Worm (Caenorhabditis elegans) whole organism, L4 larva: ENCODE measurements around the gene trip-4.
A peak's percentile ranks its signal among the peaks of the same experiment; 100 is the strongest.

ENCODE experiments used
- D1046.2 ChIP-seq: fragments of 200-800 bp; sonication (Bioruptor generic); IDR thresholded peaks from 2 replicates; pipeline ENCODE4 v1.3.6; 2022; ENCODE audit warnings: missing genetic modification characterization, missing compliant biosample characterization
- F10B5.3 ChIP-seq: sonication (generic microtip); optimal IDR thresholded peaks from 2 replicates; lab custom pipeline; 2016; ENCODE audit warnings: mild to moderate bottlenecking, missing genetic modification characterization, missing compliant biosample characterization
- F26F4.8 ChIP-seq: fragments of 200-800 bp; sonication (Bioruptor generic); conservative IDR thresholded peaks from 2 replicates; pipeline ENCODE4 v1.3.6; 2022; ENCODE audit warnings: missing genetic modification characterization, missing compliant biosample characterization
- F37D6.2 ChIP-seq: sonication (generic microtip); optimal IDR thresholded peaks from 2 replicates; lab custom pipeline; 2016; ENCODE audit warnings: mild to moderate bottlenecking, missing genetic modification characterization, missing compliant biosample characterization
- ZK546.5 ChIP-seq, 2 experiments: sonication (generic microtip); optimal IDR thresholded peaks; 2 replicates each; lab custom pipeline; 2017; ENCODE audit warnings: missing biosample characterization in 2 of 2, missing genetic modification characterization in 2 of 2
- aha-1 ChIP-seq: fragments of 150-350 bp; peaks from one replicate; lab custom pipeline; 2014; ENCODE audit warnings: missing biosample characterization, missing genetic modification characterization
- aly-2 ChIP-seq: sonication (generic microtip); optimal IDR thresholded peaks from 2 replicates; lab custom pipeline; 2018; ENCODE audit warnings: missing biosample characterization, missing genetic modification characterization
- arid-1 ChIP-seq: fragments of 200-800 bp; sonication (Bioruptor generic); conservative IDR thresholded peaks from 2 replicates; pipeline ENCODE4 v1.3.6; 2022; ENCODE audit warnings: missing genetic modification reagents, missing genetic modification characterization, missing compliant biosample characterization
- attf-4 ChIP-seq: sonication (generic microtip); optimal IDR thresholded peaks from 3 replicates; lab custom pipeline; 2017; ENCODE audit warnings: missing biosample characterization, missing genetic modification characterization
- ceh-20 ChIP-seq: fragments of 200-800 bp; sonication (Bioruptor generic); IDR thresholded peaks from 2 replicates; pipeline ENCODE4 v1.3.6; 2022; ENCODE audit warnings: missing genetic modification reagents, missing genetic modification characterization, missing compliant biosample characterization
- ceh-62 ChIP-seq: sonication (generic microtip); optimal IDR thresholded peaks from 2 replicates; lab custom pipeline; 2017; ENCODE audit warnings: missing biosample characterization, missing genetic modification characterization
- ctbp-1 ChIP-seq: fragments of 200-800 bp; sonication (Bioruptor generic); IDR thresholded peaks from 2 replicates; pipeline ENCODE4 v1.3.6; 2022; ENCODE audit warnings: missing genetic modification reagents, missing genetic modification characterization, missing compliant biosample characterization
- daf-16 ChIP-seq, 3 experiments: sonication (generic microtip); optimal IDR thresholded peaks; 2 replicates each; lab custom pipeline; 2016 to 2017; ENCODE audit warnings: missing genetic modification characterization in 3 of 3, missing genetic modification reagents in 3 of 3, mild to moderate bottlenecking in 2 of 3, missing compliant biosample characterization in 2 of 3, missing biosample characterization in 1 of 3, moderate library complexity in 1 of 3
- daf-8 ChIP-seq: fragments of 200-800 bp; sonication (Bioruptor generic); IDR thresholded peaks from 2 replicates; pipeline ENCODE4 v1.3.6; 2022; ENCODE audit warnings: missing genetic modification characterization, missing compliant biosample characterization
- dmd-6 ChIP-seq: fragments of 200-800 bp; sonication (Bioruptor generic); IDR thresholded peaks from 2 replicates; pipeline ENCODE4 v1.3.6; 2022; ENCODE audit warnings: missing genetic modification reagents, missing genetic modification characterization, missing compliant biosample characterization
- dve-1 ChIP-seq: sonication (generic microtip); optimal IDR thresholded peaks from 2 replicates; lab custom pipeline; 2017; ENCODE audit warnings: antibody characterized with exemption, mild to moderate bottlenecking, missing genetic modification characterization, missing compliant biosample characterization; ENCODE audit not compliant: insufficient read depth
- egl-43 ChIP-seq: fragments of 200-800 bp; sonication (Bioruptor generic); IDR thresholded peaks from 2 replicates; pipeline ENCODE4 v1.3.6; 2022; ENCODE audit warnings: missing genetic modification reagents, missing genetic modification characterization, missing compliant biosample characterization
- hlh-11 ChIP-seq: fragments of 200-800 bp; sonication (Bioruptor generic); optimal IDR thresholded peaks from 2 replicates; lab custom pipeline; 2018; ENCODE audit warnings: mild to moderate bottlenecking, missing genetic modification characterization, missing compliant biosample characterization
- hlh-30 ChIP-seq: sonication (generic microtip); optimal IDR thresholded peaks from 2 replicates; lab custom pipeline; 2017; ENCODE audit warnings: antibody characterized with exemption, mild to moderate bottlenecking, missing genetic modification characterization, missing compliant biosample characterization; ENCODE audit not compliant: insufficient read depth
- hmg-1.1 ChIP-seq: fragments of 200-800 bp; sonication (Bioruptor generic); IDR thresholded peaks from 2 replicates; pipeline ENCODE4 v1.3.6; 2022; ENCODE audit warnings: missing genetic modification reagents, missing genetic modification characterization, missing compliant biosample characterization
- lin-13 ChIP-seq: fragments of 150-350 bp; optimal IDR thresholded peaks from 2 replicates; lab custom pipeline; 2014; ENCODE audit warnings: missing biosample characterization, missing genetic modification reagents, missing genetic modification characterization
- lin-39 ChIP-seq: fragments of 150-350 bp; optimal IDR thresholded peaks from 2 replicates; lab custom pipeline; 2014; ENCODE audit warnings: missing biosample characterization, missing genetic modification reagents, missing genetic modification characterization
- lir-3 ChIP-seq: sonication (generic microtip); optimal IDR thresholded peaks from 2 replicates; lab custom pipeline; 2016; ENCODE audit warnings: mild to moderate bottlenecking, missing genetic modification characterization, missing compliant biosample characterization
- lsy-2 ChIP-seq, 2 experiments: fragments of 150-350 bp in 1 of 2; sonication (generic microtip) in 1 of 2; optimal IDR thresholded peaks; 2 replicates each; lab custom pipeline; 2014 to 2017; ENCODE audit warnings: missing biosample characterization in 2 of 2, missing genetic modification characterization in 2 of 2
- mdl-1 ChIP-seq, 2 experiments: fragments of 150-350 bp in 1 of 2; sonication (generic microtip) in 1 of 2; optimal IDR thresholded peaks; 2 replicates each; lab custom pipeline; 2014 to 2017; ENCODE audit warnings: missing biosample characterization in 2 of 2, missing genetic modification characterization in 2 of 2
- mdt-29 ChIP-seq: fragments of 200-800 bp; sonication (Bioruptor generic); IDR thresholded peaks from 2 replicates; pipeline ENCODE4 v1.3.6; 2022; ENCODE audit warnings: missing genetic modification reagents, missing genetic modification characterization, missing compliant biosample characterization
- mes-2 ChIP-seq: sonication (generic microtip); optimal IDR thresholded peaks from 2 replicates; lab custom pipeline; 2016; ENCODE audit warnings: missing genotype, mild to moderate bottlenecking, missing genetic modification characterization, missing compliant biosample characterization; ENCODE audit not compliant: poor library complexity, severe bottlenecking
- nhr-28 ChIP-seq: fragments of 150-350 bp; optimal IDR thresholded peaks from 2 replicates; lab custom pipeline; 2014; ENCODE audit warnings: missing biosample characterization, missing genetic modification characterization
- nhr-48 ChIP-seq: sonication (generic microtip); optimal IDR thresholded peaks from 2 replicates; lab custom pipeline; 2016; ENCODE audit warnings: mild to moderate bottlenecking, missing genetic modification characterization, missing compliant biosample characterization
- nhr-77 ChIP-seq: fragments of 150-350 bp; optimal IDR thresholded peaks from 2 replicates; lab custom pipeline; 2014; ENCODE audit warnings: missing biosample characterization, missing genetic modification characterization
- php-3 ChIP-seq: fragments of 200-800 bp; sonication (Bioruptor generic); IDR thresholded peaks from 2 replicates; pipeline ENCODE4 v1.3.6; 2022; ENCODE audit warnings: missing genetic modification reagents, missing genetic modification characterization, missing compliant biosample characterization
- pqm-1 ChIP-seq: sonication (generic microtip); optimal IDR thresholded peaks from 2 replicates; lab custom pipeline; 2017; ENCODE audit warnings: missing biosample characterization, missing genetic modification characterization
- rbr-2 ChIP-seq: sonication (generic microtip); optimal IDR thresholded peaks from 2 replicates; lab custom pipeline; 2016; ENCODE audit warnings: missing genotype, missing genetic modification characterization, missing compliant biosample characterization
- saeg-2 ChIP-seq: fragments of 200-800 bp; sonication (Bioruptor generic); IDR thresholded peaks from 2 replicates; pipeline ENCODE4 v1.3.6; 2022; ENCODE audit warnings: missing genetic modification reagents, missing genetic modification characterization, missing compliant biosample characterization
- set-16 ChIP-seq: fragments of 200-800 bp; sonication (Bioruptor generic); IDR thresholded peaks from 2 replicates; pipeline ENCODE4 v1.3.6; 2022; ENCODE audit warnings: missing genetic modification reagents, missing genetic modification characterization, missing compliant biosample characterization
- snpc-4 ChIP-seq: fragments of 150-350 bp; optimal IDR thresholded peaks from 2 replicates; lab custom pipeline; 2014; ENCODE audit warnings: missing biosample characterization, missing genetic modification characterization
- tra-1 ChIP-seq: fragments of 200-800 bp; sonication (Bioruptor generic); IDR thresholded peaks from 2 replicates; pipeline ENCODE4 v1.3.6; 2022; ENCODE audit warnings: missing genetic modification reagents, missing genetic modification characterization, missing compliant biosample characterization
- unc-62 ChIP-seq, 3 experiments: fragments of 150-350 bp in 1 of 3; sonication (generic microtip); optimal IDR thresholded peaks in 2 of 3; peaks in 1 of 3; 1 replicate in 1 of 3; 2 replicates in 2 of 3; lab custom pipeline; 2014 to 2017; ENCODE audit warnings: missing biosample characterization in 3 of 3, missing genetic modification characterization in 3 of 3, missing genetic modification reagents in 3 of 3, missing genotype in 1 of 3
- ztf-7 ChIP-seq: fragments of 150-350 bp; optimal IDR thresholded peaks from 2 replicates; lab custom pipeline; 2014; ENCODE audit warnings: missing biosample characterization, missing genetic modification characterization

Gene trip-4

DNA sequence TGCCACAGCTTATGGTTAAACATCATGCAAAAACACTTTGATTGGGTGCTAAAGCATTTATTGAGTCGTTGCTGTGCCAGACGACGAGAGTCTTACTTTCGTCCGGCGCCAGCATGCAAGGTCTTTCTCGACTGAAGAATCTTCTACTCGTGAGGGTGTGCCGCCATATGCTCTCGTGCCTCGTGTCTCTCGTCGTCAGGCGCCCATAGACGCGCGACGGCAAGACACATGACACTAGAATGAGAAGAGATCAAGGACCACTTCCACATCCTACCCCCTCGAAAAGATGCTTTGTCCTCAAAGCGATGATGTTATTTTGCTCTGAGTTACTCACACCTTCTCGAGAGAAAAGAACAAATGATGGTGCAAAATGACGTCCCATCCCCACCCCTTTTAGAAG, 3.6 kb downstream of the trip-4 start:
- TF ChIP-seq hlh-11 (peak; percentile 25), arid-1 (0 out of 2 replicates have a peak, but pooled peaks have one; percentile 27), ceh-20 (peak; percentile 75), set-16 (GFP tag; lab: Robert Waterston, UW) (peak; percentile 62), php-3 (0 out of 2 replicates have a peak, but pooled peaks have one; percentile 22), hlh-30 (tag; lab: Kevin White, UChicago) (peak; percentile 53), hmg-1.1 (GFP tag; lab: Robert Waterston, UW) (peak; percentile 57; the same call in 1 of the 2 replicates), egl-43 (0 out of 2 replicates have a peak, but pooled peaks have one; percentile 13), ctbp-1 (peak; percentile 70; the same call in 1 of the 2 replicates), mdl-1 (tag; optimal IDR thresholded peaks at IDR 0.05; lab: Kevin White, UChicago) (peak in 1 of 2 experiments; percentile 28), dmd-6 (GFP tag; lab: Robert Waterston, UW) (peak; percentile 66), F37D6.2 (tag; lab: Kevin White, UChicago) (peak; percentile 49), aha-1 (tag; lab: Kevin White, UChicago) (peak; percentile 96)

- TF ChIP-seq mdt-29 (GFP tag; lab: Robert Waterston, UW): peak; percentile 51; the same call in 1 of the 2 replicates
- peak; percentile 64 for TF ChIP-seq aha-1 (tag; lab: Kevin White, UChicago)
- peak in 1 of 2 experiments; percentile 3 for TF ChIP-seq mdl-1 (tag; optimal IDR thresholded peaks at IDR 0.05; lab: Kevin White, UChicago)
- TF ChIP-seq dmd-6 (GFP tag; lab: Robert Waterston, UW): peak; percentile 59
- peak; percentile 7 for TF ChIP-seq rbr-2 (tag; lab: Kevin White, UChicago)
- peak; percentile 50; the same call in 1 of the 2 replicates for TF ChIP-seq tra-1 (GFP tag; lab: Robert Waterston, UW)
- TF ChIP-seq hlh-30 (tag; lab: Kevin White, UChicago): peak; percentile 15
- peak; percentile 74; the same call in 1 of the 2 replicates for TF ChIP-seq ctbp-1
- peak; percentile 35 for TF ChIP-seq set-16 (GFP tag; lab: Robert Waterston, UW)
- peak; percentile 74; the same call in 1 of the 2 replicates for TF ChIP-seq hmg-1.1 (GFP tag; lab: Robert Waterston, UW)
- peak; percentile 74 for TF ChIP-seq ceh-20
- TF ChIP-seq, all 104 proteins: peak for 11; not testable (repeated sequence) for 93
Observed at ce11 chrII:15043850-15044249, 4.6 kb downstream of the trip-4 start.

ce11 chrII:15058282-15058681, 19.1 kb downstream of the trip-4 start, which contains the start of gene Y53F4B.17:
Gene Y53F4B.17 (plus strand): TSS chrII:15058656.
- TF ChIP-seq mes-2 (tag; lab: Kevin White, UChicago) (no peak), set-16 (GFP tag; lab: Robert Waterston, UW) (peak; percentile 97)

DNA sequence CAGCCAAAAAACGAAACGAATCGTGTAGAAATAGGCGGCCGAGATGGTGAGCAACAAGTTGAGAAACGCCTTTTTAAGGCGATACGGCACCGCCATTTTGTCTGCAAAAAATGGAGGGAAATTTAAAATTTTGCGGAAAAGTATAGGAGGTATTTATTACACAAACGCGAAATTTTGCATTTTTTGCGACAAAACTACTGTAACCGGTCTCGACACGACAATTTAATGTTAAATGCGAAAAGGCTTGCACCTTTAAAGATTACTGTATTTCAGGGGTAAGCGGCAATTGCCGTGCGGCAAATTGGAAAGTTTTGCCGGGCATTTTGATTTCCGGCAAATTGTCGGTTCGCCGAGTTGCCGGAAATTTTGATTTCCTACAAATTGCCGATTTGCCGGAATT, 32.4 kb downstream of the trip-4 start, which contains the start of gene Y53F4B.18:
Gene Y53F4B.18 (minus strand): TSS at position 101 of the 400 bp plus-strand sequence.
- TF ChIP-seq nhr-48 (tag; lab: Kevin White, UChicago): no peak
- no peak for TF ChIP-seq lin-39 (tag; lab: Kevin White, UChicago)
- no peak for TF ChIP-seq lsy-2 (tag; optimal IDR thresholded peaks at IDR 0.05; lab: Kevin White, UChicago)
- no peak for TF ChIP-seq F10B5.3 (tag; lab: Kevin White, UChicago)
- TF ChIP-seq attf-4: no peak

DNA sequence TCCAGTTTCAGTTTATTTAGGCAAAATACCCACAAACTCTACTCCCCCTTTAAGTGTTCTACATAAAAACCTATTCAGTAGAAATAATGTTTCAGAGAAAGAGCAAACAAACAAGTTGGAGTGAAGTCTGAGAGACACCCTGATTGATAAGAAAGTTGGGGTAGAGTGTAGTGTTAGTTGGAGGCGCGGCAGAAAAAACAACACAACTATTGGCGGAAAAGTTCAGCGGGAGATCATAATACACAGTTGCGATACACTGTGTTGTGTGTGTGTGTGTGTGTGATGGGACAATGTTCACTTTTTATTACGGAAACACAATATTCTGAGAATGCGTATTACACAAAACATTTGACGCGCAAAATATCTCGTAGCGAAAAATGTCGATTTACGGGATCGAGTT, 35.6 kb downstream of the trip-4 start:
- TF ChIP-seq dve-1 (tag; lab: Kevin White, UChicago): peak; percentile 63
- peak; percentile 75 for TF ChIP-seq dmd-6 (GFP tag; lab: Robert Waterston, UW)
- no peak for TF ChIP-seq daf-8
- no peak for TF ChIP-seq daf-16 (GFP tag; optimal IDR thresholded peaks at IDR 0.05; lab: Kevin White, UChicago)
- TF ChIP-seq daf-16 (tag; optimal IDR thresholded peaks at IDR 0.05; lab: Kevin White, UChicago): peak; percentile 79
- TF ChIP-seq rbr-2 (tag; lab: Kevin White, UChicago): no peak
- TF ChIP-seq nhr-77 (tag; lab: Kevin White, UChicago): peak; percentile 53
- TF ChIP-seq tra-1 (GFP tag; lab: Robert Waterston, UW): no peak
- TF ChIP-seq ceh-62 (tag; lab: Kevin White, UChicago): no peak
- TF ChIP-seq nhr-28 (tag; lab: Kevin White, UChicago): peak; percentile 95
- 0 out of 2 replicates have a peak, but pooled peaks have one; percentile 44 for TF ChIP-seq saeg-2
- peak; percentile 36 for TF ChIP-seq pqm-1 (tag; lab: Kevin White, UChicago)
- TF ChIP-seq snpc-4 (tag; lab: Kevin White, UChicago): no peak
- no peak for TF ChIP-seq mdl-1 (tag; optimal IDR thresholded peaks at IDR 0.05; lab: Kevin White, UChicago)
- 0 out of 2 replicates have a peak, but pooled peaks have one; percentile 16 for TF ChIP-seq php-3
- TF ChIP-seq ZK546.5 (tag; optimal IDR thresholded peaks at IDR 0.05; lab: Kevin White, UChicago): no peak
- TF ChIP-seq lin-13 (GFP tag; lab: Kevin White, UChicago): peak; percentile 2
- TF ChIP-seq nhr-48 (tag; lab: Kevin White, UChicago): no peak
- no peak for TF ChIP-seq ztf-7 (tag; lab: Kevin White, UChicago)
- TF ChIP-seq D1046.2: no peak
- TF ChIP-seq F26F4.8 (GFP tag; lab: Robert Waterston, UW): no peak
- TF ChIP-seq aly-2 (tag; lab: Kevin White, UChicago): no peak
- no peak for TF ChIP-seq lir-3 (tag; lab: Kevin White, UChicago)
- no peak for TF ChIP-seq lsy-2 (tag; optimal IDR thresholded peaks at IDR 0.05; lab: Kevin White, UChicago)
- no peak for TF ChIP-seq unc-62 (GFP tag; optimal IDR thresholded peaks at IDR 0.05 in 1 of 2; lab: Kevin White, UChicago)
- TF ChIP-seq unc-62 (tag; optimal IDR thresholded peaks at IDR 0.05; lab: Kevin White, UChicago): no peak
